Worm (Caenorhabditis elegans) whole organism, L4/young adult: ENCODE data around the gene puf-9.
A peak's percentile ranks its signal among the peaks of the same experiment; 100 is the strongest.

ENCODE experiments used
- W03F9.2 ChIP-seq: fragments of 150-350 bp; optimal IDR thresholded peaks from 2 replicates; lab custom pipeline; 2014; ENCODE audit warnings: missing biosample characterization, missing genetic modification characterization
- dao-5 ChIP-seq: sonication (generic microtip); optimal IDR thresholded peaks from 2 replicates; lab custom pipeline; 2016; ENCODE audit warnings: missing genotype, missing genetic modification characterization, moderate library complexity, missing compliant biosample characterization
- him-1 ChIP-seq: sonication (generic microtip); optimal IDR thresholded peaks from 2 replicates; lab custom pipeline; 2016; ENCODE audit warnings: missing genotype, missing genetic modification reagents, missing genetic modification characterization, missing compliant biosample characterization

The puf-9 gene

DNA sequence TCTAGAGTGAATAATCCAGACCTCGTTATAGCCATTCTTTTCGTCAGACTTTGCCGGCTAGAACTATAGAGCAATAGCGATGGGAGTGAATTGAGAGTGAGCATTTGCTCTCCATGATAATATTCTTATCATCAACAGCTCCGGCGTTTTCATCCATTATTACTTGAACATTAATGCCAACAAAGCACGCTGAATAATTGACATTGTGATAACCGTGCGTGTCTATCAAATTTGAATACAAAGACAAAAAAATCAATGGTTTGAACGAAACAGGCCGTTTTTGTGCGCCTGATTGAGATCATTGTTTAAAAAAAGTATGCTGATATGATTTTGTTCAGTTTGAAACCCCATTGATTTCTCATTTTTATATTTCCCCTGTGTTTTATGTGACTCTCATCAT lies 1.7 kb upstream of the puf-9 start, which contains the start of gene dct-11:
Gene dct-11 (minus strand): TSS at position 136 of the 400 bp plus-strand sequence.
- TF ChIP-seq dao-5 (tag; lab: Kevin White, UChicago): no peak
- TF ChIP-seq him-1 (tag; lab: Kevin White, UChicago): no peak
- no peak for TF ChIP-seq W03F9.2 (tag; lab: Kevin White, UChicago)

- TF ChIP-seq dao-5 (tag; lab: Kevin White, UChicago) (no peak), W03F9.2 (tag; lab: Kevin White, UChicago) (no peak), him-1 (tag; lab: Kevin White, UChicago) (peak; percentile 39)
Observed at ce11 chrX:5847268-5847667, 5.9 kb downstream of the puf-9 start.

- TF ChIP-seq him-1 (tag; lab: Kevin White, UChicago) (no peak), W03F9.2 (tag; lab: Kevin White, UChicago) (no peak), dao-5 (tag; lab: Kevin White, UChicago) (no peak)
Observed at ce11 chrX:5848703-5849102, 7.3 kb downstream of the puf-9 start, which contains the start of gene atat-2. Gene atat-2 (plus strand): TSS chrX:5849100.

DNA sequence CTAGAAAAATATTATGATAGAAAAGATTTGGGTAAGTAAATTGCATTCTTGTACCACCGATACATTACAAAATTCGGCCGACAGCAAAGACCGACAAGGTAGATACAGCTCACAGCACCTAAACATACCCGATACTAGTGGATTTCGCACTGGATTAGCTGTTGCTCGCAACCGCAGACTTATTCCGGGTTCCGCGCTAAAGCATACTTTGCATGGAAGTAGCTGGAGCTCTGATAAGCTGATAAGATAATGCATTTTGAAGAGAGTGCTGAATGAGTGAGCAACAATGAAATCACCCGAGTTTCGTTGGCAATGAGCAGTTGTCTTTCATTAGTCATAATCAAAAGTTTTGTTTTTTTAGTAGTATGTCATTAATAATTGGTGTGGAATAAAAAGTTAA lies 9.1 kb downstream of the puf-9 start:
- TF ChIP-seq W03F9.2 (tag; lab: Kevin White, UChicago): no peak
- no peak for TF ChIP-seq dao-5 (tag; lab: Kevin White, UChicago)
- TF ChIP-seq him-1 (tag; lab: Kevin White, UChicago): no peak

ce11 chrX:5852113-5852512 lies 10.7 kb downstream of the puf-9 start:
- TF ChIP-seq him-1 (tag; lab: Kevin White, UChicago) (no peak), W03F9.2 (tag; lab: Kevin White, UChicago) (no peak), dao-5 (tag; lab: Kevin White, UChicago) (no peak)

DNA sequence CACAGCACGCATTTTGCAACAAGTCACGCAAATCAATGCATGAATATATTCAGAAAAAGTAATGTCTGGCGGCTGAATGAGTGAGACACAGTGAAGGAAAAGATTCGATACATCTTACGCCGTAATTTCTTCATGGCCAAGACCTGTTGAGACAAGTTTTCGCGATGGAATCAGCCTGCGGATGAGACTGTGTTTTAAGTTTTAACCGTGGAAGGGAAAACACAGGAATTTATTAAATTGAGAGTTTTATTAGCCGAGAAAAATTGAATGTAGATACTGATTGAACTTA lies 12.7 kb downstream of the puf-9 start, which contains the start of gene hog-1:
Gene hog-1 (minus strand): TSS at position 101 of the 289 bp plus-strand sequence.
- TF ChIP-seq dao-5 (tag; lab: Kevin White, UChicago) (no peak), him-1 (tag; lab: Kevin White, UChicago) (no peak), W03F9.2 (tag; lab: Kevin White, UChicago) (no peak)

- TF ChIP-seq W03F9.2 (tag; lab: Kevin White, UChicago) (no peak), him-1 (tag; lab: Kevin White, UChicago) (no peak), dao-5 (tag; lab: Kevin White, UChicago) (no peak)
Observed at ce11 chrX:5854452-5855234, 13.3 kb downstream of the puf-9 start.

DNA sequence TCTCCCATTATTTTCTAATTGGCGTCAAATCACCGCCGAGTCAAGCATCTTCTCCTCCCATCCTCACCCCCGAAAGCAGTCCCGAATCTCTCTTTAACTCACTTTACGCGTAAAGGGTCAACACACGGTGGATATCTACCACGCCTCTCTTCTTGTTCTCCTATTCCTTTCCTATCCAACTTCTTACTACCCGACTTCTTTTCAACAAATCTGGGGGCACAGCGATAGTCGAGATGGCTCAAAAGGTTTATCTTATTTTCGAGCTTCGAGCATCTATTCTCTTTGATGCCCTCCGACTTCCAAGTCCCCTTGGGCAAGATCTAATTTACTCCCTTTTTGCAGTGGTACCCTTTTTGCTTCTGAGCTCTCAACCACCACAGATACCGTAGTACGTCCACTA lies 17.8 kb downstream of the puf-9 start:
- TF ChIP-seq W03F9.2 (tag; lab: Kevin White, UChicago) (no peak), dao-5 (tag; lab: Kevin White, UChicago) (no peak), him-1 (tag; lab: Kevin White, UChicago) (no peak)

DNA sequence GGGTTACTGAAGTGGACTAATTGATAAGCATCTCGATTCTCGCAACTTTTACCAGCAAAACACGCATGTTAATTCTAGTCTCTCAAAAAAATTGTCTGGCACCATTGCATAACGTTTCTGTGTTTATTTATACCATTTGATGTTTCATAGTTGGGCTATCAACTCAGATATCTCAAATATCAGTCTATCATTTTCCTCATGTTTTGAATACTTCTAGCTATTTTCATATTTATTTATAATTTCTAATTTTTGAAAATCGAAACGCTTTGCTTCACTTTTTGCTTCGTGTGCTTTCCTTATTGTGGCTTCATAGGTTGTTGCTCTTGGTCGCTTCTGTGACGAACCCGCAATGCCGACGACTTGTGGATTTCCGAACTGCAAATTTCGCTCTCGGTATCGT lies 21.0 kb downstream of the puf-9 start, which contains the start of gene ctbp-1:
Gene ctbp-1 (plus strand): TSS at position 301 of the 400 bp plus-strand sequence.
- TF ChIP-seq him-1 (tag; lab: Kevin White, UChicago) (no peak), dao-5 (tag; lab: Kevin White, UChicago) (no peak), W03F9.2 (tag; lab: Kevin White, UChicago) (no peak)

- TF ChIP-seq dao-5 (tag; lab: Kevin White, UChicago): no peak
- TF ChIP-seq him-1 (tag; lab: Kevin White, UChicago): no peak
- no peak for TF ChIP-seq W03F9.2 (tag; lab: Kevin White, UChicago)
Observed at ce11 chrX:5868030-5868429, 26.6 kb downstream of the puf-9 start.

DNA sequence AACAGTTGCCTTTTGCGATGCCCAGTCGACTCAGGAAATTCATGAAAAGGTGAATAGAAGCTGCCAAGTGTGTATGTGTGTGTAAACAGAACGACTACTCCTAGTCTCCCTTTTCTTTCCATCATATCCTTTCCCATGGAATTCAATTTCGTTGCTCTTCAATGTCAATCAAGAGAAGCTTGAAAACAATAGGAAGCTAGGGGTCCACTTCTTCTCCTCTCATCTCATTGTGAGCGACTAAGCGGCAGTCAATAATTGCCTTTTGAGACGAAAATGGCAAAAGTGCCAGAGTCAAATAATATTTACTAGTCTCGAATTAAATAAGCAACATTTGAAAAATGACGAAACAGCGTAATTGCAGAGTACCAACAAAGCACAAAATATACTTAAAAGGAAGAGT lies 28.2 kb downstream of the puf-9 start:
- TF ChIP-seq W03F9.2 (tag; lab: Kevin White, UChicago) (no peak), him-1 (tag; lab: Kevin White, UChicago) (no peak), dao-5 (tag; lab: Kevin White, UChicago) (no peak)

DNA sequence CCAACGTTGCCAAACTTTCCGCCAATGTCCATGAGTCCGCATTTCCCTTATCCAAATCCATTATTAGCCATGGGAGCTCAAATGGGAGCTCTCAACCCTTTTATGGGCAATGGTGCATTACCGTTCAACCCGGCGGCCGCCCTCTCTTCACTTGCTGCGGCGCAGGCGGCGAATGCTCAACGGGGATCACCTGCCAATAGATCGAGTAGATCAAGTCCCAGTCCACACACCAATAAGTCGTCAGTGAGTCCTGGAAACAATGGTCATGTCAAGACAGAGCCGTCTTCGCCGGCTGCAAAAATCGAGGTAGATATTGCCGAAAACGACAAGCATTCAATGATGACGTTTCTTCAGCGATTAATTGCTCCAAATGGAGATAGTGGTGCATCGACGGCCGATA lies 30.8 kb downstream of the puf-9 start:
- TF ChIP-seq W03F9.2 (tag; lab: Kevin White, UChicago) (no peak), dao-5 (tag; lab: Kevin White, UChicago) (no peak), him-1 (tag; lab: Kevin White, UChicago) (no peak)

DNA sequence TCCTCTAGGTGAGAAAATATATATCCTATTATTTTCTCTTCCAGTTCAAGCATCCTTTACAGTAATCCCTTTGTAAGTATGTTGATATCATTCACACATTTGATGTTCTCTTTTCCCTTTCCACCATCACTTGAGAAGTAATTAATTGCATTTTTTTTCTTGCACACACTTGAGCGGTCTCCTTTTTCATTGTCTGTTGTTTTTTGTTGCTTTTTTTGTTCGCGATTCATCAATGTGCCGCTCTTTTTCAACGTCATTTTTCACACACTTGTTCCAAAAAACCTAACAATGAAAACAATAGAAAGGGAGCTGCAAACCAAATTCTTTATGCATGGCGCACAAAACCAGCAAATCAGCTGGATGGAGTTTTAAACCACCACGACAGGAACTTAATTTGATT lies 34.2 kb downstream of the puf-9 start, which contains the start of gene F49E10.4:
Gene F49E10.4 (plus strand): TSS at position 301 of the 400 bp plus-strand sequence.
- TF ChIP-seq W03F9.2 (tag; lab: Kevin White, UChicago) (no peak), dao-5 (tag; lab: Kevin White, UChicago) (no peak), him-1 (tag; lab: Kevin White, UChicago) (no peak)

DNA sequence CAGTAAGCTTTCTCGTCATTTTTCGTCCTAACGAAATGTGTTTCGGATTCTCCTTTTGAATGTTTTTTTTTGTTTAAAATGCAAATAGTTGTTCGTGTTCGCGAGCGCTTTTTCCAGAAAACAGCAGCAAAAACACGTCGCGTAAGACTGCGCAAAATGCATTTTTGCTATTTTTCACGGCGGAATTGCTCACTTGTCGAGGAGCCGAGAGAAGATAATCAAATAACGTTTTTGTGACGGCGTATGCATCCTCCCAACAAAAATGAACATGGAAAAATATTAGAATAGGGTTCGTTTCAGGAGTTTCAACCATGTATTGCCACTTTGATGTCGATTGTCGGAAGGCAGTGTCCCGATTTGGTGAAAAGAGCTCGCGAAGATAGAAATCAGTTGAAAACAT lies 35.6 kb downstream of the puf-9 start:
- TF ChIP-seq W03F9.2 (tag; lab: Kevin White, UChicago) (no peak), dao-5 (tag; lab: Kevin White, UChicago) (no peak), him-1 (tag; lab: Kevin White, UChicago) (no peak)
